Fruit fly (Drosophila melanogaster) whole organism, embryonic: Measurements from ENCODE around the gene Notum.

Experiments
- Atf3 ChIP-seq: fragments of 200-800 bp; sonication (Bioruptor generic); optimal IDR thresholded peaks from 3 replicates; lab custom pipeline; 2016; ENCODE audit warnings: missing biosample characterization, missing genetic modification characterization
- Bteb2 ChIP-seq: fragments of 200-800 bp; sonication (Bioruptor generic); optimal IDR thresholded peaks from 2 replicates; lab custom pipeline; 2016; ENCODE audit warnings: missing biosample characterization, missing genetic modification characterization
- CG11085 ChIP-seq: fragments of 200-800 bp; sonication (Bioruptor generic); IDR thresholded peaks from 2 replicates; pipeline ENCODE4 v1.3.6; 2022; ENCODE audit warnings: missing biosample characterization, missing genetic modification characterization
- CG11398 ChIP-seq: fragments of 200-800 bp; sonication (Bioruptor generic); optimal IDR thresholded peaks from 2 replicates; lab custom pipeline; 2016; ENCODE audit warnings: missing biosample characterization, missing genetic modification characterization
- CG12071 ChIP-seq: fragments of 200-800 bp; sonication (Bioruptor generic); optimal IDR thresholded peaks from 3 replicates; lab custom pipeline; 2018; ENCODE audit warnings: missing biosample characterization, mild to moderate bottlenecking, missing genetic modification characterization
- CG12391 ChIP-seq: fragments of 200-800 bp; sonication (Bioruptor generic); optimal IDR thresholded peaks from 3 replicates; lab custom pipeline; 2018; ENCODE audit warnings: missing biosample characterization, mild to moderate bottlenecking, missing genetic modification characterization, moderate library complexity
- CG12769 ChIP-seq: fragments of 200-800 bp; sonication (Bioruptor generic); optimal IDR thresholded peaks from 2 replicates; lab custom pipeline; 2019; ENCODE audit warnings: missing biosample characterization, mild to moderate bottlenecking, missing genetic modification characterization, moderate library complexity
- CG14710 ChIP-seq: fragments of 200-800 bp; sonication (Bioruptor generic); optimal IDR thresholded peaks from 3 replicates; lab custom pipeline; 2019; ENCODE audit warnings: missing biosample characterization, mild to moderate bottlenecking, missing genetic modification characterization, moderate library complexity
- CG15479 ChIP-seq: fragments of 200-800 bp; sonication (Bioruptor generic); optimal IDR thresholded peaks from 3 replicates; lab custom pipeline; 2019; ENCODE audit warnings: missing biosample characterization, mild to moderate bottlenecking, missing genetic modification characterization, moderate library complexity
- CG31224 ChIP-seq: fragments of 200-800 bp; sonication (Bioruptor generic); IDR thresholded peaks from 2 replicates; pipeline ENCODE4 v1.3.6; 2022; ENCODE audit warnings: missing biosample characterization, missing genetic modification characterization
- CG31441 ChIP-seq: fragments of 200-800 bp; sonication (Bioruptor generic); IDR thresholded peaks from 2 replicates; pipeline ENCODE4 v1.3.6; 2022; ENCODE audit warnings: missing biosample characterization, missing genetic modification characterization
- CG3163 ChIP-seq: fragments of 200-800 bp; sonication (Bioruptor generic); optimal IDR thresholded peaks from 3 replicates; lab custom pipeline; 2016; ENCODE audit warnings: missing biosample characterization, missing genetic modification characterization
- CG3281 ChIP-seq: fragments of 200-800 bp; sonication (Bioruptor generic); optimal IDR thresholded peaks from 3 replicates; lab custom pipeline; 2017; ENCODE audit warnings: missing biosample characterization, mild to moderate bottlenecking, missing genetic modification characterization
- CG3838 ChIP-seq: fragments of 200-800 bp; sonication (Bioruptor generic); optimal IDR thresholded peaks from 3 replicates; lab custom pipeline; 2016; ENCODE audit warnings: missing biosample characterization, missing genetic modification characterization
- CG4360 ChIP-seq: fragments of 200-800 bp; sonication (Bioruptor generic); IDR thresholded peaks from 2 replicates; pipeline ENCODE4 v1.3.6; 2022; ENCODE audit warnings: missing biosample characterization, missing genetic modification characterization
- CG4404 ChIP-seq: fragments of 200-800 bp; sonication (Bioruptor generic); IDR thresholded peaks from 2 replicates; pipeline ENCODE4 v1.3.6; 2022; ENCODE audit warnings: missing biosample characterization, missing genetic modification characterization
- CG4730 ChIP-seq: fragments of 200-800 bp; sonication (Bioruptor generic); IDR thresholded peaks from 2 replicates; pipeline ENCODE4 v1.3.6; 2022; ENCODE audit warnings: missing biosample characterization, missing genetic modification characterization
- CG7556 ChIP-seq: fragments of 200-800 bp; sonication (Bioruptor generic); optimal IDR thresholded peaks from 2 replicates; lab custom pipeline; 2017; ENCODE audit warnings: missing biosample characterization, mild to moderate bottlenecking, missing genetic modification characterization
- CG7839 ChIP-seq: fragments of 200-800 bp; sonication (Bioruptor generic); optimal IDR thresholded peaks from 3 replicates; lab custom pipeline; 2018; ENCODE audit warnings: missing biosample characterization, mild to moderate bottlenecking, missing genetic modification characterization, moderate library complexity
- CG8388 ChIP-seq: fragments of 200-800 bp; sonication (Bioruptor generic); optimal IDR thresholded peaks from 2 replicates; lab custom pipeline; 2019; ENCODE audit warnings: missing biosample characterization, mild to moderate bottlenecking, missing genetic modification characterization, moderate library complexity
- CG9609 ChIP-seq: fragments of 200-800 bp; sonication (Bioruptor generic); optimal IDR thresholded peaks from 3 replicates; lab custom pipeline; 2016; ENCODE audit warnings: missing biosample characterization, missing genetic modification characterization
- Doc3 ChIP-seq: fragments of 200-800 bp; sonication (Bioruptor generic); IDR thresholded peaks from 3 replicates; pipeline ENCODE4 v1.3.6; 2022; ENCODE audit warnings: missing biosample characterization, missing genetic modification characterization; ENCODE audit not compliant: partially characterized antibody
- Ets97D ChIP-seq: fragments of 200-800 bp; sonication (Bioruptor generic); optimal IDR thresholded peaks from 3 replicates; lab custom pipeline; 2016; ENCODE audit warnings: missing biosample characterization, missing genetic modification characterization
- Hmx ChIP-seq: fragments of 200-800 bp; sonication (Bioruptor generic); optimal IDR thresholded peaks from 2 replicates; lab custom pipeline; 2016; ENCODE audit warnings: missing biosample characterization, missing genetic modification characterization
- Lpt ChIP-seq: fragments of >200 bp; optimal IDR thresholded peaks from 2 replicates; lab custom pipeline; 2018; ENCODE audit warnings: missing biosample characterization, missing genetic modification characterization
- Optix ChIP-seq: fragments of 200-800 bp; sonication (Bioruptor generic); IDR thresholded peaks from 3 replicates; pipeline ENCODE4 v1.3.6; 2022; ENCODE audit warnings: missing biosample characterization, missing genetic modification characterization
- Rx ChIP-seq: fragments of 200-800 bp; sonication (Bioruptor generic); IDR thresholded peaks from 2 replicates; pipeline ENCODE4 v1.3.6; 2022; ENCODE audit warnings: missing biosample characterization, missing genetic modification characterization
- Side ChIP-seq: fragments of 200-800 bp; sonication (Bioruptor generic); optimal IDR thresholded peaks from 2 replicates; lab custom pipeline; 2016; ENCODE audit warnings: missing biosample characterization, missing genetic modification characterization
- Sox100B ChIP-seq: fragments of 200-800 bp; sonication (Bioruptor generic); optimal IDR thresholded peaks from 3 replicates; lab custom pipeline; 2018; ENCODE audit warnings: missing biosample characterization, mild to moderate bottlenecking, missing genetic modification characterization
- Taf1 ChIP-seq: fragments of 200-800 bp; sonication (Bioruptor generic); IDR thresholded peaks from 2 replicates; pipeline ENCODE4 v1.3.6; 2022; ENCODE audit warnings: missing biosample characterization, missing genetic modification characterization
- Trl ChIP-seq, 3 experiments: fragments of >200 bp in 2 of 3; fragments of 200-800 bp in 1 of 3; sonication (Bioruptor generic) in 1 of 3; optimal IDR thresholded peaks; 2 replicates in 1 of 3; 3 replicates in 2 of 3; lab custom pipeline; 2016 to 2017; ENCODE audit warnings: missing biosample characterization in 1 of 3, missing genetic modification characterization in 1 of 3
- amos ChIP-seq: fragments of 200-800 bp; sonication (Bioruptor generic); IDR thresholded peaks from 2 replicates; pipeline ENCODE4 v1.3.6; 2022; ENCODE audit warnings: missing biosample characterization, missing genetic modification characterization; ENCODE audit not compliant: partially characterized antibody
- bigmax ChIP-seq: fragments of 200-800 bp; sonication (Bioruptor generic); optimal IDR thresholded peaks from 2 replicates; lab custom pipeline; 2018; ENCODE audit warnings: missing biosample characterization, mild to moderate bottlenecking, missing genetic modification characterization
- chn ChIP-seq: fragments of 200-800 bp; sonication (Bioruptor generic); optimal IDR thresholded peaks from 2 replicates; lab custom pipeline; 2016; ENCODE audit warnings: missing biosample characterization, missing genetic modification characterization
- dpn ChIP-seq, 2 experiments: fragments of 200-800 bp; sonication (Bioruptor generic); optimal IDR thresholded peaks; 3 replicates each; lab custom pipeline; 2016; ENCODE audit warnings: missing biosample characterization in 2 of 2, missing genetic modification characterization in 2 of 2
- dysf ChIP-seq: fragments of 200-800 bp; sonication (Bioruptor generic); IDR thresholded peaks from 3 replicates; pipeline ENCODE4 v1.3.6; 2022; ENCODE audit warnings: missing biosample characterization, missing genetic modification characterization
- grn ChIP-seq: fragments of 200-800 bp; sonication (Bioruptor generic); optimal IDR thresholded peaks from 3 replicates; lab custom pipeline; 2017; ENCODE audit warnings: missing biosample characterization, missing genetic modification characterization
- ham ChIP-seq: fragments of 200-800 bp; sonication (Bioruptor generic); IDR thresholded peaks from 2 replicates; pipeline ENCODE4 v1.3.6; 2022; ENCODE audit warnings: missing biosample characterization, missing genetic modification characterization
- klu ChIP-seq: fragments of 200-800 bp; sonication (Bioruptor generic); IDR thresholded peaks from 2 replicates; pipeline ENCODE4 v1.3.6; 2022; ENCODE audit warnings: missing biosample characterization, missing genetic modification characterization
- mld ChIP-seq: fragments of 200-800 bp; sonication (Bioruptor generic); IDR thresholded peaks from 3 replicates; pipeline ENCODE4 v1.3.6; 2022; ENCODE audit warnings: missing biosample characterization, missing genetic modification characterization; ENCODE audit not compliant: partially characterized antibody
- onecut ChIP-seq: fragments of 200-800 bp; sonication (Bioruptor generic); IDR thresholded peaks from 2 replicates; pipeline ENCODE4 v1.3.6; 2022; ENCODE audit warnings: missing biosample characterization, missing genetic modification characterization
- org-1 ChIP-seq: fragments of 200-800 bp; sonication (Bioruptor generic); optimal IDR thresholded peaks from 2 replicates; lab custom pipeline; 2017; ENCODE audit warnings: missing biosample characterization, missing genetic modification characterization
- pfk ChIP-seq: fragments of 200-800 bp; sonication (Bioruptor generic); optimal IDR thresholded peaks from 2 replicates; lab custom pipeline; 2018; ENCODE audit warnings: missing biosample characterization, mild to moderate bottlenecking, missing genetic modification characterization, moderate library complexity
- tgo ChIP-seq: fragments of 200-800 bp; sonication (Bioruptor generic); IDR thresholded peaks from 3 replicates; pipeline ENCODE4 v1.3.6; 2022; ENCODE audit warnings: missing biosample characterization, missing genetic modification characterization
- tio ChIP-seq: fragments of 200-800 bp; sonication (Bioruptor generic); optimal IDR thresholded peaks from 2 replicates; lab custom pipeline; 2017; ENCODE audit warnings: missing biosample characterization, missing genetic modification characterization, inconsistent platforms
- ttk ChIP-seq: fragments of 200-800 bp; sonication (Bioruptor generic); IDR thresholded peaks from 2 replicates; pipeline ENCODE4 v2.1.2; 2022; ENCODE audit warnings: missing biosample characterization, missing genetic modification characterization
- vfl ChIP-seq: fragments of 200-800 bp; sonication (Bioruptor generic); optimal IDR thresholded peaks from 2 replicates; lab custom pipeline; 2016; ENCODE audit warnings: missing biosample characterization, missing genetic modification characterization
- zen ChIP-seq: fragments of 200-800 bp; sonication (Bioruptor generic); optimal IDR thresholded peaks from 3 replicates; lab custom pipeline; 2018; ENCODE audit warnings: missing biosample characterization, mild to moderate bottlenecking, missing genetic modification characterization, moderate library complexity
- zfh1 ChIP-seq: fragments of 200-800 bp; sonication (Bioruptor generic); IDR thresholded peaks from 3 replicates; pipeline ENCODE4 v1.3.6; 2022; ENCODE audit warnings: missing biosample characterization, missing genetic modification characterization

Gene Notum

DNA sequence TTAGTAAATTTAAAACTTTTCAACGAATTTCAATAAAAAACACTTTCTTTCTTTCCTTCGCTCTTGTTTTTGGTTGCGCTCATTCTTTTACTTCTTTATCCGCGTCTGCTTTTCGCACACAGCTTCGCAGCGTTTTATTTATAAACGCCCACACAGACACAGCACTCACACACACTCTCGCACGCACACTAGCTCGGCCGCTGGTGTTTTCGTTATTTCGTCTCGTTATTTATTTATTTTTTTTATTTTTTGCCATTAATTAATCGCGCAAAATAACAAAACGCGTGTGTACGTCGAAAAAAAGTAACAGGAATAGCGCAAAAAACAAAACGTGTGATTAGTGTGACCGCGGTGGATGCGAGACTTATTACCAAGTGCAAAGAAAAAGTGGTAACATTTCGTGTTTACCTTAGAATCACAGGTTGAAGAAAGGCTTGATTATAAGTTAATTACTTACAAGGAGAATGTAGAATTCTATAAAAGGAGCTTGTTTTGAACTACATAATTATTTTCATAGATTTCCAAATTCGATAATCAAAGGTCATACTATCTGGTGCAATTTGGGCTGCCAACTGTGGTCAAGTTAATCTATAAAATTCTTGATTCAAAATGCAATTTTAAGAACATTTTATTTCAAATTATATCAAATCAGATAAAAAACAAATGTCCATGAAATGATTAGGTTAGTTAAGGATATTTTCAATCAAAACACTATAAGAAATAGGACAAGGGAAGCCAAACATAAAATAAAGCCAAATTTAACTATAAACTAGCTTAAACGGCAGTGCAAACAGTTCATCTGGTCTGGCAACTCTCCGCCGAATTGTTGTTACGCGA, 18.7 kb upstream of the Notum start, which contains the start of the genes hzg and mRpS31 (continued):
- TF ChIP-seq vfl (GFP tag; lab: Kevin White, UChicago) (no peak), CG8388 (GFP tag; lab: Kevin White, UChicago) (peak; percentile 21), CG12769 (no peak), CG11398 (GFP tag; lab: Kevin White, UChicago) (no peak), CG3163 (GFP tag; lab: Kevin White, UChicago) (peak; percentile 40), CG4730 (no peak), CG4404 (GFP tag; lab: Robert Waterston, UW) (peak; percentile 41), CG4360 (GFP tag; lab: Robert Waterston, UW) (no peak), chn (GFP tag; lab: Kevin White, UChicago) (peak; percentile 46), zfh1 (peak; percentile 39; the same call in 1 of the 3 replicates), CG11085 (0 out of 2 replicates have a peak, but pooled peaks have one; percentile 10), CG12071 (GFP tag; lab: Kevin White, UChicago) (no peak), CG7556 (peak; percentile 40), mld (GFP tag; lab: Robert Waterston, UW) (no peak), Rx (GFP tag; lab: Robert Waterston, UW) (no peak), Side (GFP tag; lab: Kevin White, UChicago) (peak; percentile 39), onecut (GFP tag; lab: Robert Waterston, UW) (no peak), Bteb2 (GFP tag; lab: Kevin White, UChicago) (peak; percentile 27), CG3281 (peak; percentile 5), dysf (GFP tag; lab: Robert Waterston, UW) (peak; percentile 46; the same call in 1 of the 3 replicates), ttk (GFP tag; lab: Robert Waterston, UW) (peak; percentile 23; the same call in 1 of the 2 replicates), Trl (optimal IDR thresholded peaks at IDR 0.05; lab: Kevin White, UChicago) (no peak), Trl (GFP tag; optimal IDR thresholded peaks at IDR 0.05; lab: Kevin White, UChicago) (peak; percentile 63), Lpt (GFP tag; lab: Kevin White, UChicago) (no peak), Optix (GFP tag; lab: Robert Waterston, UW) (no peak), Ets97D (GFP tag; lab: Kevin White, UChicago) (peak; percentile 56), CG3838 (peak; percentile 32), tio (GFP tag; lab: Kevin White, UChicago) (no peak), dpn (GFP tag; optimal IDR thresholded peaks at IDR 0.05; lab: Kevin White, UChicago) (peak; percentile 46 to 65), Sox100B (peak; percentile 40), CG7839 (tag; lab: Kevin White, UChicago) (peak; percentile 25), Doc3 (GFP tag; lab: Robert Waterston, UW) (no peak), Taf1 (GFP tag; lab: Robert Waterston, UW) (peak; percentile 54; the same call in 1 of the 2 replicates), amos (no peak; the same call in 1 of the 2 replicates), CG31441 (GFP tag; lab: Robert Waterston, UW) (peak; percentile 66; the same call in 1 of the 2 replicates), CG31224 (0 out of 2 replicates have a peak, but pooled peaks have one; percentile 35), CG15479 (GFP tag; lab: Kevin White, UChicago) (peak; percentile 34), zen (tag; lab: Kevin White, UChicago) (peak; percentile 39), grn (GFP tag; lab: Kevin White, UChicago) (peak; percentile 10), Hmx (GFP tag; lab: Kevin White, UChicago) (peak; percentile 22), CG12391 (tag; lab: Kevin White, UChicago) (peak; percentile 81), Atf3 (GFP tag; lab: Kevin White, UChicago) (peak; percentile 52), CG9609 (GFP tag; lab: Kevin White, UChicago) (peak; percentile 59), klu (GFP tag; lab: Robert Waterston, UW) (no peak), tgo (GFP tag; lab: Robert Waterston, UW) (peak; percentile 50; the same call in 2 of the 3 replicates), pfk (GFP tag; lab: Kevin White, UChicago) (no peak), org-1 (no peak), CG14710 (tag; lab: Kevin White, UChicago) (peak; percentile 79), bigmax (GFP tag; lab: Kevin White, UChicago) (no peak), ham (GFP tag; lab: Robert Waterston, UW) (no peak)
